Worm (Caenorhabditis elegans) whole organism, young adult: ENCODE results near the gene sri-54.

ENCODE experiments used
- him-1 ChIP-seq: sonication (generic microtip); optimal IDR thresholded peaks from 2 replicates; lab custom pipeline; 2016; ENCODE audit warnings: missing genotype, missing genetic modification reagents, missing genetic modification characterization, missing compliant biosample characterization
- madf-6 ChIP-seq: fragments of 200-800 bp; sonication (Bioruptor generic); IDR thresholded peaks from 2 replicates; pipeline ENCODE4 v1.3.6; 2022; ENCODE audit warnings: missing genetic modification reagents, missing genetic modification characterization, missing compliant biosample characterization

- TF ChIP-seq him-1 (tag; lab: Kevin White, UChicago) (no peak), madf-6 (GFP tag; lab: Robert Waterston, UW) (no peak)
Measured at ce11 chrII:3102018-3102417, 35.7 kb downstream of the sri-54 start, which contains the start of gene clec-121.
